Fruit fly (Drosophila melanogaster) whole organism, embryonic: ENCODE data around the gene CG16727.

Experiments
- BtbVII ChIP-seq: fragments of 200-800 bp; sonication (Bioruptor generic); optimal IDR thresholded peaks from 3 replicates; lab custom pipeline; 2017; ENCODE audit warnings: missing biosample characterization, mild to moderate bottlenecking, missing genetic modification characterization
- Bteb2 ChIP-seq: fragments of 200-800 bp; sonication (Bioruptor generic); optimal IDR thresholded peaks from 2 replicates; lab custom pipeline; 2016; ENCODE audit warnings: missing biosample characterization, missing genetic modification characterization
- CG12299 ChIP-seq: fragments of 200-800 bp; sonication (Bioruptor generic); optimal IDR thresholded peaks from 2 replicates; lab custom pipeline; 2018; ENCODE audit warnings: missing biosample characterization, mild to moderate bottlenecking, missing genetic modification characterization
- CG15514 ChIP-seq: fragments of 200-800 bp; sonication (Bioruptor generic); optimal IDR thresholded peaks from 3 replicates; lab custom pipeline; 2017; ENCODE audit warnings: missing biosample characterization, missing genetic modification characterization, mild to moderate bottlenecking, moderate library complexity, missing genetic modification reagents
- CG17912 ChIP-seq: fragments of 200-800 bp; sonication (Bioruptor generic); optimal IDR thresholded peaks from 2 replicates; lab custom pipeline; 2018; ENCODE audit warnings: missing biosample characterization, mild to moderate bottlenecking, missing genetic modification characterization
- CG18599 ChIP-seq: fragments of 200-800 bp; sonication (Bioruptor generic); optimal IDR thresholded peaks from 3 replicates; lab custom pipeline; 2017; ENCODE audit warnings: missing biosample characterization, missing genetic modification characterization, mild to moderate bottlenecking, moderate library complexity, missing genetic modification reagents
- CG2199 ChIP-seq: fragments of 200-800 bp; sonication (Bioruptor generic); IDR thresholded peaks from 3 replicates; pipeline ENCODE4 v1.3.6; 2022; ENCODE audit warnings: missing biosample characterization, missing genetic modification characterization
- CG3065 ChIP-seq: fragments of 200-800 bp; sonication (Bioruptor generic); optimal IDR thresholded peaks from 2 replicates; lab custom pipeline; 2016; ENCODE audit warnings: missing biosample characterization, missing genetic modification characterization
- CG32772 ChIP-seq: fragments of 200-800 bp; sonication (Bioruptor generic); IDR thresholded peaks from 2 replicates; pipeline ENCODE4 v1.3.6; 2022; ENCODE audit warnings: missing biosample characterization, missing genetic modification characterization
- CG3847 ChIP-seq: fragments of 200-800 bp; sonication (Bioruptor generic); IDR thresholded peaks from 2 replicates; pipeline ENCODE4 v1.3.6; 2022; ENCODE audit warnings: missing biosample characterization, missing genetic modification characterization
- CG4360 ChIP-seq: fragments of 200-800 bp; sonication (Bioruptor generic); IDR thresholded peaks from 2 replicates; pipeline ENCODE4 v1.3.6; 2022; ENCODE audit warnings: missing biosample characterization, missing genetic modification characterization
- CG7271 ChIP-seq: fragments of 200-800 bp; sonication (Bioruptor generic); optimal IDR thresholded peaks from 2 replicates; lab custom pipeline; 2018; ENCODE audit warnings: missing biosample characterization, mild to moderate bottlenecking, missing genetic modification characterization, moderate library complexity
- CG7357 ChIP-seq: fragments of 200-800 bp; sonication (Bioruptor generic); IDR thresholded peaks from 3 replicates; pipeline ENCODE4 v1.3.6; 2022; ENCODE audit warnings: missing biosample characterization, missing genetic modification characterization
- CG8388 ChIP-seq: fragments of 200-800 bp; sonication (Bioruptor generic); optimal IDR thresholded peaks from 2 replicates; lab custom pipeline; 2019; ENCODE audit warnings: missing biosample characterization, mild to moderate bottlenecking, missing genetic modification characterization, moderate library complexity
- CG8944 ChIP-seq: fragments of 200-800 bp; sonication (Bioruptor generic); optimal IDR thresholded peaks from 3 replicates; lab custom pipeline; 2016; ENCODE audit warnings: missing biosample characterization, missing genetic modification characterization
- Dbx ChIP-seq: fragments of 200-800 bp; sonication (Bioruptor generic); IDR thresholded peaks from 3 replicates; pipeline ENCODE4 v1.3.6; 2022; ENCODE audit warnings: missing biosample characterization, missing genetic modification characterization
- Dfd ChIP-seq, 2 experiments: fragments of >200 bp; optimal IDR thresholded peaks; 2 replicates each; lab custom pipeline; 2017; ENCODE audit warnings: missing biosample characterization in 2 of 2, missing genetic modification characterization in 2 of 2
- Elba2 ChIP-seq: fragments of 200-800 bp; sonication (Bioruptor generic); optimal IDR thresholded peaks from 3 replicates; lab custom pipeline; 2016; ENCODE audit warnings: missing biosample characterization, missing genetic modification characterization
- Fer3 ChIP-seq: fragments of 200-800 bp; sonication (Bioruptor generic); optimal IDR thresholded peaks from 2 replicates; lab custom pipeline; 2018; ENCODE audit warnings: missing biosample characterization, mild to moderate bottlenecking, missing genetic modification characterization, moderate library complexity
- HHEX ChIP-seq: fragments of 200-800 bp; sonication (Bioruptor generic); optimal IDR thresholded peaks from 3 replicates; lab custom pipeline; 2017; ENCODE audit warnings: missing biosample characterization, mild to moderate bottlenecking, missing genetic modification characterization, missing genetic modification reagents
- HmgD ChIP-seq: fragments of 200-800 bp; sonication (Bioruptor generic); optimal IDR thresholded peaks from 3 replicates; lab custom pipeline; 2016; ENCODE audit warnings: missing biosample characterization, missing genetic modification characterization
- Hmx ChIP-seq: fragments of 200-800 bp; sonication (Bioruptor generic); optimal IDR thresholded peaks from 2 replicates; lab custom pipeline; 2016; ENCODE audit warnings: missing biosample characterization, missing genetic modification characterization
- Mrtf ChIP-seq: fragments of 200-800 bp; sonication (Bioruptor generic); IDR thresholded peaks from 3 replicates; pipeline ENCODE4 v1.3.6; 2022; ENCODE audit warnings: missing biosample characterization, missing genetic modification characterization
- Myb ChIP-seq: fragments of 200-800 bp; sonication (Bioruptor generic); optimal IDR thresholded peaks from 2 replicates; lab custom pipeline; 2016; ENCODE audit warnings: missing biosample characterization, missing genetic modification characterization
- Six4 ChIP-seq: fragments of 200-800 bp; sonication (Bioruptor generic); optimal IDR thresholded peaks from 2 replicates; lab custom pipeline; 2016; ENCODE audit warnings: missing biosample characterization, missing genetic modification characterization
- Sox102F ChIP-seq: fragments of 200-800 bp; sonication (Bioruptor generic); optimal IDR thresholded peaks from 2 replicates; lab custom pipeline; 2018; ENCODE audit warnings: missing biosample characterization, mild to moderate bottlenecking, missing genetic modification characterization, moderate library complexity
- Ssrp ChIP-seq: fragments of 200-800 bp; sonication (Bioruptor generic); optimal IDR thresholded peaks from 2 replicates; lab custom pipeline; 2018; ENCODE audit warnings: missing biosample characterization, mild to moderate bottlenecking, missing genetic modification characterization, moderate library complexity
- az2 ChIP-seq: fragments of 200-800 bp; sonication (Bioruptor generic); optimal IDR thresholded peaks from 3 replicates; lab custom pipeline; 2016; ENCODE audit warnings: missing biosample characterization, missing genetic modification characterization
- chif ChIP-seq, 2 experiments: fragments of 200-800 bp; sonication (Bioruptor generic); optimal IDR thresholded peaks; 3 replicates each; lab custom pipeline; 2016; ENCODE audit warnings: missing biosample characterization in 2 of 2, missing genetic modification characterization in 2 of 2
- dati ChIP-seq: fragments of 200-800 bp; sonication (Bioruptor generic); IDR thresholded peaks from 2 replicates; pipeline ENCODE4 v1.3.6; 2022; ENCODE audit warnings: missing biosample characterization, missing genetic modification characterization
- gem ChIP-seq: fragments of 200-800 bp; sonication (Bioruptor generic); optimal IDR thresholded peaks from 2 replicates; lab custom pipeline; 2019; ENCODE audit warnings: missing biosample characterization, mild to moderate bottlenecking, missing genetic modification characterization, moderate library complexity
- gfzf ChIP-seq: fragments of 200-800 bp; sonication (Bioruptor generic); optimal IDR thresholded peaks from 2 replicates; lab custom pipeline; 2016; ENCODE audit warnings: missing biosample characterization, mild to moderate bottlenecking, missing genetic modification characterization, moderate library complexity
- her ChIP-seq: fragments of 200-800 bp; sonication (Bioruptor generic); optimal IDR thresholded peaks from 2 replicates; lab custom pipeline; 2016; ENCODE audit warnings: missing biosample characterization, missing genetic modification characterization
- lbe ChIP-seq: fragments of 200-800 bp; sonication (Bioruptor generic); optimal IDR thresholded peaks from 2 replicates; lab custom pipeline; 2016; ENCODE audit warnings: missing biosample characterization, mild to moderate bottlenecking, missing genetic modification characterization
- odd ChIP-seq: fragments of 200-800 bp; sonication (Bioruptor generic); optimal IDR thresholded peaks from 2 replicates; lab custom pipeline; 2017; ENCODE audit warnings: missing biosample characterization, mild to moderate bottlenecking, missing genetic modification characterization
- pan ChIP-seq, 4 experiments: fragments of >200 bp in 3 of 4; fragments of 200-800 bp in 1 of 4; sonication (Bioruptor generic) in 1 of 4; optimal IDR thresholded peaks in 3 of 4; IDR thresholded peaks in 1 of 4; 2 replicates each; pipeline versions ENCODE4 v1.3.6 to Lab custom; 2017 to 2022; ENCODE audit warnings: missing biosample characterization in 2 of 4, missing genetic modification characterization in 2 of 4, mixed read lengths in 1 of 4
- pb ChIP-seq: fragments of 200-800 bp; sonication (Bioruptor generic); optimal IDR thresholded peaks from 3 replicates; lab custom pipeline; 2016; ENCODE audit warnings: missing biosample characterization, missing genetic modification characterization
- peb ChIP-seq: fragments of 200-800 bp; sonication (Bioruptor generic); IDR thresholded peaks from 2 replicates; pipeline ENCODE4 v1.3.6; 2022; ENCODE audit warnings: missing biosample characterization, missing genetic modification characterization
- salm ChIP-seq: fragments of 200-800 bp; sonication (Bioruptor generic); optimal IDR thresholded peaks from 2 replicates; lab custom pipeline; 2018; ENCODE audit warnings: missing biosample characterization, mild to moderate bottlenecking, missing genetic modification characterization
- sd ChIP-seq: fragments of 200-800 bp; sonication (Bioruptor generic); optimal IDR thresholded peaks from 3 replicates; lab custom pipeline; 2018; ENCODE audit warnings: missing biosample characterization, mild to moderate bottlenecking, missing genetic modification characterization, moderate library complexity
- sens ChIP-seq: fragments of 200-800 bp; sonication (Bioruptor generic); peaks from one replicate; lab custom pipeline; 2016; ENCODE audit warnings: missing biosample characterization, missing genetic modification characterization
- seq ChIP-seq: fragments of 200-800 bp; sonication (Bioruptor generic); IDR thresholded peaks from 2 replicates; pipeline ENCODE4 v1.3.6; 2022; ENCODE audit warnings: missing biosample characterization, missing genetic modification characterization
- sqz ChIP-seq: fragments of 200-800 bp; sonication (Bioruptor generic); optimal IDR thresholded peaks from 3 replicates; lab custom pipeline; 2018; ENCODE audit warnings: missing biosample characterization, mild to moderate bottlenecking, missing genetic modification characterization
- tin ChIP-seq: fragments of 200-800 bp; sonication (Bioruptor generic); optimal IDR thresholded peaks from 3 replicates; lab custom pipeline; 2016; ENCODE audit warnings: missing biosample characterization, missing genetic modification characterization
- unpg ChIP-seq: fragments of 200-800 bp; sonication (Bioruptor generic); optimal IDR thresholded peaks from 3 replicates; lab custom pipeline; 2018; ENCODE audit warnings: missing biosample characterization, mild to moderate bottlenecking, missing genetic modification characterization, moderate library complexity
- vfl ChIP-seq: fragments of 200-800 bp; sonication (Bioruptor generic); optimal IDR thresholded peaks from 2 replicates; lab custom pipeline; 2016; ENCODE audit warnings: missing biosample characterization, missing genetic modification characterization
- wdn ChIP-seq: fragments of 200-800 bp; sonication (Bioruptor generic); IDR thresholded peaks from 2 replicates; pipeline ENCODE4 v1.3.6; 2022; ENCODE audit warnings: missing biosample characterization, missing genetic modification characterization
- wek ChIP-seq: fragments of 200-800 bp; sonication (Bioruptor generic); optimal IDR thresholded peaks from 3 replicates; lab custom pipeline; 2018; ENCODE audit warnings: missing biosample characterization, mild to moderate bottlenecking, missing genetic modification characterization, moderate library complexity
- z ChIP-seq: fragments of 200-800 bp; sonication (Bioruptor generic); IDR thresholded peaks from 3 replicates; pipeline ENCODE4 v1.3.6; 2022; ENCODE audit warnings: missing biosample characterization, missing genetic modification characterization

Gene CG16727

DNA sequence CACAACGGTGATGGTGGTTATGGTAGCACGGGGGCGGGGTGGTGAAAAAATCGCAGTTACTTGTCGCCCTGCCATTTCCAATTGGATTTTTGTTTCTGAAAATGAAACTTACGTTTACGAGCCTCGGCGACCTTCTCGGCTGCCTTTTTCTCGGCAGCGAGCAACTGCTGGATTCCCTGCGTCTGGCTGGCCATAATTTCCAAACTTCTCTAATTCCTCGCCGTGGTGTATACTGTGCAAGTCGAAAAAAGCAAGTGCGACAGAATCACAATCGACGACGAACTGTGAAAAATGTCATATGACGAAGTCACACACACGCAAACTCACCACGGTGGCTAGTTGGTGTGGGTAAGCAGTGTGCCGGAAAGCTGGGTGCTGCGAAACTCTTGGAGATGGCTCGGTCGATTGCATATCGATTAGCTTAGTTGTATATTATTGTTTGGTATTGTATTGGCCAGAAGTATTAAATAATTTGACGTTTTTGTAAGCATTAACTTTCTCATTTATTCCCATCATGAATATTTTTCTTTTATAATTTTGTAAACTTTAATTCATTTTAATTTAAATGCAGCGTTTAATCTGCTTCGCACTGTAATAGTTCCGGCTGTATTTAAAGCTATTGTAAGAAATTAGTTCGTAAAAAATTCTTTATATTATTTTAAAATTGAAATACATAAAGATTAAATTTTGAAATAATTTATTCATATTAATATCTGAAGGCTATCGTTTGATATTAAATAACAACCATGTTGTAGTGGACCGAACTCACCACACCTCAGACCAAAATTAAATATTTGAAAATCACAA lies 31.1 kb downstream of the CG16727 start, which contains the start of gene Vha13 (continued):
- TF ChIP-seq BtbVII (GFP tag; lab: Kevin White, UChicago) (peak; percentile 45), CG32772 (peak; percentile 41; the same call in 1 of the 2 replicates), unpg (GFP tag; lab: Kevin White, UChicago) (no peak), Myb (GFP tag; lab: Kevin White, UChicago) (peak; percentile 40), CG7357 (GFP tag; lab: Robert Waterston, UW) (0 out of 3 replicates have a peak, but pooled peaks have one; percentile 26), Hmx (GFP tag; lab: Kevin White, UChicago) (no peak), HmgD (GFP tag; lab: Kevin White, UChicago) (peak; percentile 79), pb (GFP tag; lab: Kevin White, UChicago) (no peak), CG8944 (GFP tag; lab: Kevin White, UChicago) (peak; percentile 53), wdn (peak; percentile 18; the same call in 1 of the 2 replicates), vfl (GFP tag; lab: Kevin White, UChicago) (peak; percentile 10), az2 (GFP tag; lab: Kevin White, UChicago) (peak; percentile 18), CG2199 (0 out of 3 replicates have a peak, but pooled peaks have one; percentile 60), CG7271 (tag; lab: Kevin White, UChicago) (no peak), CG18599 (GFP tag; lab: Kevin White, UChicago) (peak; percentile 73), gem (peak; percentile 51), CG8388 (GFP tag; lab: Kevin White, UChicago) (no peak), Mrtf (GFP tag; lab: Robert Waterston, UW) (peak; percentile 51; the same call in 1 of the 3 replicates), Bteb2 (no peak), seq (GFP tag; lab: Robert Waterston, UW) (no peak), odd (no peak), CG3065 (GFP tag; lab: Kevin White, UChicago) (no peak), CG15514 (GFP tag; lab: Kevin White, UChicago) (peak; percentile 36), sqz (GFP tag; lab: Kevin White, UChicago) (no peak), Six4 (GFP tag; lab: Kevin White, UChicago) (no peak), Dbx (GFP tag; lab: Robert Waterston, UW) (peak; percentile 75), salm (no peak), Elba2 (GFP tag; lab: Kevin White, UChicago) (peak; percentile 53), CG3847 (GFP tag; lab: Robert Waterston, UW) (peak; percentile 65), Dfd (GFP tag; optimal IDR thresholded peaks at IDR 0.05; lab: Kevin White, UChicago) (no peak), Sox102F (GFP tag; lab: Kevin White, UChicago) (peak; percentile 5), her (GFP tag; lab: Kevin White, UChicago) (peak; percentile 57), gfzf (peak; percentile 10), peb (GFP tag; lab: Robert Waterston, UW) (peak; percentile 36; the same call in 1 of the 2 replicates), Fer3 (tag; lab: Kevin White, UChicago) (peak; percentile 12), sens (GFP tag; lab: Kevin White, UChicago) (peak; percentile 48), z (GFP tag; lab: Robert Waterston, UW) (no peak), dati (GFP tag; lab: Robert Waterston, UW) (no peak), sd (peak; percentile 47), chif (GFP tag; optimal IDR thresholded peaks at IDR 0.05; lab: Kevin White, UChicago) (peak in 1 of 2 experiments; percentile 3), CG4360 (GFP tag; lab: Robert Waterston, UW) (no peak), Ssrp (tag; lab: Kevin White, UChicago) (no peak), CG12299 (peak; percentile 29), pan (optimal IDR thresholded peaks at IDR 0.05; lab: Kevin White, UChicago) (no peak), pan (GFP tag; optimal IDR thresholded peaks at IDR 0.05 in 1 of 2, IDR thresholded peaks at IDR 0.05 in 1 of 2) (no peak), tin (GFP tag; lab: Kevin White, UChicago) (peak; percentile 43), HHEX (GFP tag; lab: Kevin White, UChicago) (no peak), CG17912 (no peak), wek (GFP tag; lab: Kevin White, UChicago) (peak; percentile 54), lbe (GFP tag; lab: Kevin White, UChicago) (no peak)
